Fruit fly (Drosophila melanogaster) whole organism, embryonic: ENCODE measurements around the gene Pcd.

ENCODE experiments used
- Aef1 ChIP-seq: fragments of 200-800 bp; sonication (Bioruptor generic); IDR thresholded peaks from 3 replicates; pipeline ENCODE4 v1.3.6; 2022; ENCODE audit warnings: missing biosample characterization, missing genetic modification characterization
- Asciz ChIP-seq: fragments of 200-800 bp; sonication (Bioruptor generic); optimal IDR thresholded peaks from 2 replicates; lab custom pipeline; 2017; ENCODE audit warnings: missing biosample characterization, mild to moderate bottlenecking, missing genetic modification characterization, missing genetic modification reagents
- BEAF-32 ChIP-seq: fragments of 200-800 bp; sonication (Bioruptor generic); optimal IDR thresholded peaks from 3 replicates; lab custom pipeline; 2017; ENCODE audit warnings: missing biosample characterization, missing genetic modification characterization, mild to moderate bottlenecking, moderate library complexity, missing genetic modification reagents
- CG10147 ChIP-seq: fragments of 200-800 bp; sonication (Bioruptor generic); optimal IDR thresholded peaks from 2 replicates; lab custom pipeline; 2019; ENCODE audit warnings: missing biosample characterization, mild to moderate bottlenecking, missing genetic modification characterization, moderate library complexity
- CG10321 ChIP-seq: fragments of 200-800 bp; sonication (Bioruptor generic); IDR thresholded peaks from 2 replicates; pipeline ENCODE4 v1.3.6; 2022; ENCODE audit warnings: missing biosample characterization, missing genetic modification characterization
- CG12299 ChIP-seq: fragments of 200-800 bp; sonication (Bioruptor generic); optimal IDR thresholded peaks from 2 replicates; lab custom pipeline; 2018; ENCODE audit warnings: missing biosample characterization, mild to moderate bottlenecking, missing genetic modification characterization
- CG14860 ChIP-seq: fragments of 200-800 bp; sonication (Bioruptor generic); IDR thresholded peaks from 3 replicates; pipeline ENCODE4 v1.3.6; 2022; ENCODE audit warnings: missing biosample characterization, missing genetic modification characterization; ENCODE audit not compliant: partially characterized antibody
- CG15479 ChIP-seq: fragments of 200-800 bp; sonication (Bioruptor generic); optimal IDR thresholded peaks from 3 replicates; lab custom pipeline; 2019; ENCODE audit warnings: missing biosample characterization, mild to moderate bottlenecking, missing genetic modification characterization, moderate library complexity
- CG15601 ChIP-seq: fragments of 200-800 bp; sonication (Bioruptor generic); optimal IDR thresholded peaks from 3 replicates; lab custom pipeline; 2019; ENCODE audit warnings: missing biosample characterization, mild to moderate bottlenecking, missing genetic modification characterization, moderate library complexity
- CG16813 ChIP-seq: fragments of 200-800 bp; sonication (Bioruptor generic); IDR thresholded peaks from 3 replicates; pipeline ENCODE4 v1.3.6; 2022; ENCODE audit warnings: missing biosample characterization, missing genetic modification characterization; ENCODE audit not compliant: partially characterized antibody
- CG1832 ChIP-seq: fragments of 200-800 bp; sonication (Bioruptor generic); optimal IDR thresholded peaks from 2 replicates; lab custom pipeline; 2017; ENCODE audit warnings: missing biosample characterization, mild to moderate bottlenecking, missing genetic modification characterization, inconsistent platforms
- CG18599 ChIP-seq: fragments of 200-800 bp; sonication (Bioruptor generic); optimal IDR thresholded peaks from 3 replicates; lab custom pipeline; 2017; ENCODE audit warnings: missing biosample characterization, missing genetic modification characterization, mild to moderate bottlenecking, moderate library complexity, missing genetic modification reagents
- CG34224 ChIP-seq: fragments of 200-800 bp; sonication (Bioruptor generic); IDR thresholded peaks from 3 replicates; pipeline ENCODE4 v1.3.6; 2022; ENCODE audit warnings: missing biosample characterization, missing genetic modification characterization; ENCODE audit not compliant: partially characterized antibody
- CG5245 ChIP-seq: fragments of 200-800 bp; sonication (Bioruptor generic); optimal IDR thresholded peaks from 3 replicates; lab custom pipeline; 2016; ENCODE audit warnings: missing biosample characterization, missing genetic modification characterization
- CG9609 ChIP-seq: fragments of 200-800 bp; sonication (Bioruptor generic); optimal IDR thresholded peaks from 3 replicates; lab custom pipeline; 2016; ENCODE audit warnings: missing biosample characterization, missing genetic modification characterization
- Camta ChIP-seq: fragments of 200-800 bp; sonication (Bioruptor generic); optimal IDR thresholded peaks from 2 replicates; lab custom pipeline; 2016; ENCODE audit warnings: missing biosample characterization, missing genetic modification characterization
- D ChIP-seq, 2 experiments: fragments of 200-800 bp in 1 of 2; fragments of >200 bp in 1 of 2; sonication (Bioruptor generic) in 1 of 2; optimal IDR thresholded peaks; 2 replicates in 1 of 2; 3 replicates in 1 of 2; lab custom pipeline; 2017; ENCODE audit warnings: mild to moderate bottlenecking in 1 of 2, missing biosample characterization in 1 of 2, missing genetic modification characterization in 1 of 2, missing genetic modification reagents in 1 of 2
- Deaf1 ChIP-seq: fragments of 200-800 bp; optimal IDR thresholded peaks from 3 replicates; lab custom pipeline; 2019; ENCODE audit warnings: missing biosample characterization, mild to moderate bottlenecking, missing genetic modification characterization, moderate library complexity
- Elba2 ChIP-seq: fragments of 200-800 bp; sonication (Bioruptor generic); optimal IDR thresholded peaks from 3 replicates; lab custom pipeline; 2016; ENCODE audit warnings: missing biosample characterization, missing genetic modification characterization
- Ets65A ChIP-seq: fragments of 200-800 bp; sonication (Bioruptor generic); peaks from one replicate; lab custom pipeline; 2016; ENCODE audit warnings: missing biosample characterization, missing genetic modification characterization
- Kr ChIP-seq: fragments of 200-800 bp; sonication (Bioruptor generic); optimal IDR thresholded peaks from 2 replicates; lab custom pipeline; 2017; ENCODE audit warnings: missing biosample characterization, mild to moderate bottlenecking, missing genetic modification characterization
- Mad ChIP-seq: fragments of 200-800 bp; sonication (Bioruptor generic); optimal IDR thresholded peaks from 2 replicates; lab custom pipeline; 2016; ENCODE audit warnings: missing biosample characterization, missing genetic modification characterization
- Max ChIP-seq: fragments of 200-800 bp; sonication (Bioruptor generic); optimal IDR thresholded peaks from 2 replicates; lab custom pipeline; 2016; ENCODE audit warnings: missing biosample characterization, mild to moderate bottlenecking, missing genetic modification characterization
- Meics ChIP-seq: fragments of 200-800 bp; sonication (Bioruptor generic); optimal IDR thresholded peaks from 2 replicates; lab custom pipeline; 2017; ENCODE audit warnings: missing biosample characterization, mild to moderate bottlenecking, missing genetic modification characterization
- Nf-YB ChIP-seq: fragments of 200-800 bp; sonication (Bioruptor generic); optimal IDR thresholded peaks from 3 replicates; lab custom pipeline; 2019; ENCODE audit warnings: missing biosample characterization, mild to moderate bottlenecking, missing genetic modification characterization, moderate library complexity
- Nf-YC ChIP-seq: fragments of 200-800 bp; optimal IDR thresholded peaks from 3 replicates; lab custom pipeline; 2019; ENCODE audit warnings: missing biosample characterization, mild to moderate bottlenecking, missing genetic modification characterization, moderate library complexity
- Trl ChIP-seq, 3 experiments: fragments of >200 bp in 2 of 3; fragments of 200-800 bp in 1 of 3; sonication (Bioruptor generic) in 1 of 3; optimal IDR thresholded peaks; 2 replicates in 1 of 3; 3 replicates in 2 of 3; lab custom pipeline; 2016 to 2017; ENCODE audit warnings: missing biosample characterization in 1 of 3, missing genetic modification characterization in 1 of 3
- abd-A ChIP-seq: fragments of 200-800 bp; sonication (Bioruptor generic); optimal IDR thresholded peaks from 3 replicates; lab custom pipeline; 2019; ENCODE audit warnings: missing biosample characterization, mild to moderate bottlenecking, missing genetic modification characterization, moderate library complexity
- bab2 ChIP-seq: fragments of 200-800 bp; sonication (Bioruptor generic); optimal IDR thresholded peaks from 2 replicates; lab custom pipeline; 2016; ENCODE audit warnings: missing biosample characterization, missing genetic modification characterization
- bsh ChIP-seq, 2 experiments: fragments of 200-800 bp; sonication (Bioruptor generic); optimal IDR thresholded peaks; 2 replicates each; lab custom pipeline; 2017 to 2018; ENCODE audit warnings: mild to moderate bottlenecking in 2 of 2, missing biosample characterization in 2 of 2, missing genetic modification characterization in 2 of 2, moderate library complexity in 1 of 2
- chif ChIP-seq, 2 experiments: fragments of 200-800 bp; sonication (Bioruptor generic); optimal IDR thresholded peaks; 3 replicates each; lab custom pipeline; 2016; ENCODE audit warnings: missing biosample characterization in 2 of 2, missing genetic modification characterization in 2 of 2
- chinmo ChIP-seq: fragments of 200-800 bp; sonication (Bioruptor generic); IDR thresholded peaks from 4 replicates; pipeline ENCODE4 v1.3.6; 2022; ENCODE audit warnings: missing biosample characterization, missing genetic modification characterization; ENCODE audit not compliant: partially characterized antibody
- disco-r ChIP-seq: fragments of 200-800 bp; sonication (Bioruptor generic); optimal IDR thresholded peaks from 2 replicates; lab custom pipeline; 2016; ENCODE audit warnings: missing biosample characterization, missing genetic modification characterization
- dm ChIP-seq: fragments of 200-800 bp; sonication (Bioruptor generic); optimal IDR thresholded peaks from 3 replicates; lab custom pipeline; 2016; ENCODE audit warnings: missing biosample characterization, missing genetic modification characterization
- dmrt99B ChIP-seq: fragments of 200-800 bp; sonication (Bioruptor generic); optimal IDR thresholded peaks from 2 replicates; lab custom pipeline; 2018; ENCODE audit warnings: missing biosample characterization, mild to moderate bottlenecking, missing genetic modification characterization, moderate library complexity
- ewg ChIP-seq: fragments of 200-800 bp; sonication (Bioruptor generic); optimal IDR thresholded peaks from 3 replicates; lab custom pipeline; 2017; ENCODE audit warnings: mild to moderate bottlenecking, missing biosample characterization, missing genetic modification reagents, missing genetic modification characterization
- gem ChIP-seq: fragments of 200-800 bp; sonication (Bioruptor generic); optimal IDR thresholded peaks from 2 replicates; lab custom pipeline; 2019; ENCODE audit warnings: missing biosample characterization, mild to moderate bottlenecking, missing genetic modification characterization, moderate library complexity
- hb ChIP-seq: fragments of 200-800 bp; sonication (Bioruptor generic); IDR thresholded peaks from 3 replicates; pipeline ENCODE4 v1.3.6; 2022; ENCODE audit warnings: missing biosample characterization, missing genetic modification characterization; ENCODE audit not compliant: partially characterized antibody
- phol ChIP-seq: fragments of 200-800 bp; sonication (Bioruptor generic); optimal IDR thresholded peaks from 3 replicates; lab custom pipeline; 2018; ENCODE audit warnings: missing biosample characterization, mild to moderate bottlenecking, missing genetic modification characterization, moderate library complexity
- pnt ChIP-seq: fragments of 200-800 bp; sonication (Bioruptor generic); optimal IDR thresholded peaks from 3 replicates; lab custom pipeline; 2016; ENCODE audit warnings: missing biosample characterization, missing genetic modification characterization
- psq ChIP-seq: fragments of 200-800 bp; sonication (Bioruptor generic); optimal IDR thresholded peaks from 2 replicates; lab custom pipeline; 2017; ENCODE audit warnings: missing biosample characterization, missing genetic modification characterization
- sc ChIP-seq, 3 experiments: fragments of >200 bp in 2 of 3; fragments of 200-800 bp in 1 of 3; sonication (Bioruptor generic) in 1 of 3; optimal IDR thresholded peaks; 2 replicates in 2 of 3; 3 replicates in 1 of 3; lab custom pipeline; 2017; ENCODE audit warnings: mild to moderate bottlenecking in 1 of 3, missing biosample characterization in 1 of 3, missing genetic modification characterization in 1 of 3, missing genetic modification reagents in 1 of 3
- sd ChIP-seq: fragments of 200-800 bp; sonication (Bioruptor generic); optimal IDR thresholded peaks from 3 replicates; lab custom pipeline; 2018; ENCODE audit warnings: missing biosample characterization, mild to moderate bottlenecking, missing genetic modification characterization, moderate library complexity
- sens ChIP-seq: fragments of 200-800 bp; sonication (Bioruptor generic); peaks from one replicate; lab custom pipeline; 2016; ENCODE audit warnings: missing biosample characterization, missing genetic modification characterization
- stwl ChIP-seq: fragments of 200-800 bp; sonication (Bioruptor generic); optimal IDR thresholded peaks from 3 replicates; lab custom pipeline; 2018; ENCODE audit warnings: missing biosample characterization, mild to moderate bottlenecking, missing genetic modification characterization, moderate library complexity
- usp ChIP-seq: fragments of >200 bp; optimal IDR thresholded peaks from 2 replicates; lab custom pipeline; 2017; ENCODE audit warnings: missing biosample characterization, missing genetic modification characterization
- yki ChIP-seq: fragments of >200 bp; optimal IDR thresholded peaks from 3 replicates; lab custom pipeline; 2018
- zen2 ChIP-seq: fragments of 200-800 bp; sonication (Bioruptor generic); IDR thresholded peaks from 3 replicates; pipeline ENCODE4 v1.3.6; 2022; ENCODE audit warnings: missing biosample characterization, missing genetic modification characterization; ENCODE audit not compliant: partially characterized antibody

Gene Pcd

DNA sequence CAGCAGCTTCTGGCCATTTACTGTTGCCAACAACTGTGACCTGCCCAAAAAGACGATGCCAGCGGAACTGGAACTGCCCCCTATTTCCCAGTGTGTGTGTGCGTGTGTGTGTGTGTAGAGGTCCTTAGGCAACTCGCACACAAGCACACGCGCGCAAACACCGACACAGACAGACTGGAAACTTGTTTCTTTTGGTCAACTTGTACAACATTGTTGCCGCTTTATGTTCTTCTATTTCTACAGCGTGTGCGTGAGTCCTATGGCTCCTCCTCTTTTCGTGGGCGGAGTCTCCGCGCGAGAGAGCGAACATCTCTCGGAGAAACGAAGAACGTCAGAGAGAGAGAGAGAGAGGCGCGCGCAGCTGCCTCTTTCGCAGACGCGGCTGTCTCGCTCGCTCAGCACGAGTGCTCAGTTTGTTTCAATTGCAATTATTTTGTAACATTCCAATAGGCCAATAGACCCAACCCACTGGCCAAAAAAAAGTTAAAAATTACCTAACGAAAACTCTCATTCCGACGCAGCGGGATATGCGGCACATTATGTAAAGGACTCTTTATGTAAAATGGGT, 31.9 kb upstream of the Pcd start (continued):
- TF ChIP-seq stwl (tag; lab: Kevin White, UChicago) (no peak), Kr (GFP tag; lab: Kevin White, UChicago) (no peak), gem (tag; lab: Kevin White, UChicago) (no peak), CG9609 (GFP tag; lab: Kevin White, UChicago) (no peak), abd-A (tag; lab: Kevin White, UChicago) (no peak), CG34224 (GFP tag; lab: Robert Waterston, UW) (no peak), CG15601 (tag; lab: Kevin White, UChicago) (no peak), CG5245 (GFP tag; lab: Kevin White, UChicago) (no peak), Meics (GFP tag; lab: Kevin White, UChicago) (no peak), pnt (no peak), usp (no peak), CG12299 (tag; lab: Kevin White, UChicago) (no peak), D (optimal IDR thresholded peaks at IDR 0.05; lab: Kevin White, UChicago) (peak; percentile 89), D (GFP tag; optimal IDR thresholded peaks at IDR 0.05; lab: Kevin White, UChicago) (no peak), BEAF-32 (no peak), chif (GFP tag; optimal IDR thresholded peaks at IDR 0.05; lab: Kevin White, UChicago) (no peak), Camta (no peak), ewg (GFP tag; lab: Kevin White, UChicago) (peak; percentile 90), dmrt99B (no peak), sd (tag; lab: Kevin White, UChicago) (no peak), zen2 (GFP tag; lab: Robert Waterston, UW) (0 out of 3 replicates have a peak, but pooled peaks have one; percentile 37), CG15479 (GFP tag; lab: Kevin White, UChicago) (peak; percentile 39), dm (GFP tag; lab: Kevin White, UChicago) (no peak), CG1832 (peak; percentile 93), disco-r (GFP tag; lab: Kevin White, UChicago) (no peak), Trl (optimal IDR thresholded peaks at IDR 0.05; lab: Kevin White, UChicago) (peak; percentile 67 to 87), Trl (GFP tag; optimal IDR thresholded peaks at IDR 0.05; lab: Kevin White, UChicago) (no peak), psq (GFP tag; lab: Kevin White, UChicago) (no peak), CG10147 (GFP tag; lab: Kevin White, UChicago) (no peak), Nf-YB (peak; percentile 95), Aef1 (no peak), Asciz (no peak), sc (optimal IDR thresholded peaks at IDR 0.05; lab: Kevin White, UChicago) (no peak), sc (GFP tag; optimal IDR thresholded peaks at IDR 0.05; lab: Kevin White, UChicago) (no peak), CG18599 (no peak), CG16813 (GFP tag; lab: Robert Waterston, UW) (0 out of 3 replicates have a peak, but pooled peaks have one; percentile 34), CG14860 (GFP tag; lab: Robert Waterston, UW) (no peak), sens (GFP tag; lab: Kevin White, UChicago) (no peak), Nf-YC (tag; lab: Kevin White, UChicago) (peak; percentile 95), bab2 (GFP tag; lab: Kevin White, UChicago) (no peak), Deaf1 (tag; lab: Kevin White, UChicago) (peak; percentile 53), hb (no peak), Elba2 (GFP tag; lab: Kevin White, UChicago) (peak; percentile 79), Ets65A (GFP tag; lab: Kevin White, UChicago) (no peak), CG10321 (GFP tag; lab: Robert Waterston, UW) (peak; percentile 82), Mad (GFP tag; lab: Kevin White, UChicago) (no peak), yki (peak; percentile 69), phol (tag; lab: Kevin White, UChicago) (no peak), chinmo (GFP tag; lab: Robert Waterston, UW) (0 out of 4 replicates have a peak, but pooled peaks have one; percentile 23), bsh (GFP tag; optimal IDR thresholded peaks at IDR 0.05; lab: Kevin White, UChicago) (no peak), Max (GFP tag; lab: Kevin White, UChicago) (no peak)
